Worm (Caenorhabditis elegans): ENCODE measurements around the gene sptf-2.

DNA sequence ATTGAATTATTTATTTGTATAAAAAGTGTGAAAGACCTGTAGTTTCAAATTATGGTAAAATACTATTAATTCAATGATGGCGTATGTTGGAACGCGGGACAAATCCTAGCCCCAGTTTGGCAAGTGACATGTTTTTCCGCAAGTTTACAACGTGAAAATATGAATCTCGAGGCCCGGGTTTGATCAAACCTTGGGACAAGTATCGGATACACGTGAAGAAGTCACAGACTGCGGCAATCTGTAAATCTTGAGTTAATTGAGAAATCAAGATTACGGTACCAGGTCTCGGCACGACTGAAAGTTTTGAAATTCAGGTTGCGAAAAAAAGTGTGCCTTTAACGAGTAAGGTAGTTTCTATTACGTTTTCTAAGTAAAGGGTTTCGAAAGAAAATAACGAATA is 42.2 kb upstream of the sptf-2 start:
- TF ChIP-seq nhr-76 (tag; optimal IDR thresholded peaks at IDR 0.05) (no peak), tra-1 (GFP tag; IDR thresholded peaks at IDR 0.05) (no peak), jun-1 (tag; optimal IDR thresholded peaks at IDR 0.05) (no peak), lin-13 (GFP tag; optimal IDR thresholded peaks at IDR 0.05) (no peak), ZK337.2 (GFP tag; IDR thresholded peaks at IDR 0.05) (no peak), skn-1 (tag; optimal IDR thresholded peaks at IDR 0.05) (no peak), unc-39 (tag; optimal IDR thresholded peaks at IDR 0.05) (no peak), ceh-20 (GFP tag; IDR thresholded peaks at IDR 0.05) (no peak), daf-12 (tag; optimal IDR thresholded peaks at IDR 0.05) (no peak), F37D6.2 (tag; optimal IDR thresholded peaks at IDR 0.05) (no peak), nhr-11 (tag; optimal IDR thresholded peaks at IDR 0.05) (no peak)

Data from whole organism, L4 larva.